Fruit fly (Drosophila melanogaster) whole organism, embryonic: ENCODE results near the gene foxo.
A peak's percentile ranks its signal among the peaks of the same experiment; 100 is the strongest.

Experiments
- BEAF-32 ChIP-seq: fragments of 200-800 bp; sonication (Bioruptor generic); optimal IDR thresholded peaks from 3 replicates; lab custom pipeline; 2017; ENCODE audit warnings: missing biosample characterization, missing genetic modification characterization, mild to moderate bottlenecking, moderate library complexity, missing genetic modification reagents
- BtbVII ChIP-seq: fragments of 200-800 bp; sonication (Bioruptor generic); optimal IDR thresholded peaks from 3 replicates; lab custom pipeline; 2017; ENCODE audit warnings: missing biosample characterization, mild to moderate bottlenecking, missing genetic modification characterization
- CG10366 ChIP-seq: fragments of 200-800 bp; sonication (Bioruptor generic); IDR thresholded peaks from 2 replicates; pipeline ENCODE4 v1.3.6; 2022; ENCODE audit warnings: missing biosample characterization, missing genetic modification characterization
- CG11085 ChIP-seq: fragments of 200-800 bp; sonication (Bioruptor generic); IDR thresholded peaks from 2 replicates; pipeline ENCODE4 v1.3.6; 2022; ENCODE audit warnings: missing biosample characterization, missing genetic modification characterization
- CG11247 ChIP-seq: fragments of 200-800 bp; sonication (Bioruptor generic); IDR thresholded peaks from 2 replicates; pipeline ENCODE4 v1.3.6; 2022; ENCODE audit warnings: missing biosample characterization, missing genetic modification characterization
- CG11398 ChIP-seq: fragments of 200-800 bp; sonication (Bioruptor generic); optimal IDR thresholded peaks from 2 replicates; lab custom pipeline; 2016; ENCODE audit warnings: missing biosample characterization, missing genetic modification characterization
- CG11723 ChIP-seq: fragments of 200-800 bp; sonication (Bioruptor generic); optimal IDR thresholded peaks from 2 replicates; lab custom pipeline; 2017; ENCODE audit warnings: missing biosample characterization, mild to moderate bottlenecking, missing genetic modification characterization
- CG12071 ChIP-seq: fragments of 200-800 bp; sonication (Bioruptor generic); optimal IDR thresholded peaks from 3 replicates; lab custom pipeline; 2018; ENCODE audit warnings: missing biosample characterization, mild to moderate bottlenecking, missing genetic modification characterization
- CG13123 ChIP-seq: fragments of 200-800 bp; sonication (Bioruptor generic); optimal IDR thresholded peaks from 2 replicates; lab custom pipeline; 2016; ENCODE audit warnings: missing biosample characterization, missing genetic modification characterization
- CG15073 ChIP-seq: fragments of 200-800 bp; sonication (Bioruptor generic); optimal IDR thresholded peaks from 2 replicates; lab custom pipeline; 2016; ENCODE audit warnings: missing biosample characterization, missing genetic modification characterization
- CG1647 ChIP-seq: fragments of 200-800 bp; sonication (Bioruptor generic); optimal IDR thresholded peaks from 3 replicates; lab custom pipeline; 2016; ENCODE audit warnings: missing biosample characterization, missing genetic modification characterization
- CG17385 ChIP-seq: fragments of 200-800 bp; sonication (Bioruptor generic); optimal IDR thresholded peaks from 3 replicates; lab custom pipeline; 2018; ENCODE audit warnings: missing biosample characterization, mild to moderate bottlenecking, missing genetic modification characterization
- CG17568 ChIP-seq: fragments of 200-800 bp; sonication (Bioruptor generic); optimal IDR thresholded peaks from 2 replicates; lab custom pipeline; 2018; ENCODE audit warnings: missing biosample characterization, mild to moderate bottlenecking, missing genetic modification characterization, moderate library complexity
- CG2129 ChIP-seq: fragments of 200-800 bp; sonication (Bioruptor generic); IDR thresholded peaks from 2 replicates; pipeline ENCODE4 v1.3.6; 2022; ENCODE audit warnings: missing biosample characterization, missing genetic modification characterization; ENCODE audit not compliant: partially characterized antibody
- CG2875 ChIP-seq: fragments of 200-800 bp; sonication (Bioruptor generic); optimal IDR thresholded peaks from 2 replicates; lab custom pipeline; 2017; ENCODE audit warnings: missing biosample characterization, mild to moderate bottlenecking, missing genetic modification characterization, missing genetic modification reagents
- CG2889 ChIP-seq: fragments of 200-800 bp; sonication (Bioruptor generic); IDR thresholded peaks from 3 replicates; pipeline ENCODE4 v1.3.6; 2022; ENCODE audit warnings: missing biosample characterization, missing genetic modification characterization
- CG30020 ChIP-seq: fragments of 200-800 bp; optimal IDR thresholded peaks from 2 replicates; lab custom pipeline; 2019; ENCODE audit warnings: missing biosample characterization, mild to moderate bottlenecking, missing genetic modification characterization, moderate library complexity
- CG31365 ChIP-seq: fragments of 200-800 bp; sonication (Bioruptor generic); optimal IDR thresholded peaks from 2 replicates; lab custom pipeline; 2018; ENCODE audit warnings: missing biosample characterization, mild to moderate bottlenecking, missing genetic modification characterization
- CG33557 ChIP-seq: fragments of 200-800 bp; sonication (Bioruptor generic); optimal IDR thresholded peaks from 2 replicates; lab custom pipeline; 2019; ENCODE audit warnings: missing biosample characterization, mild to moderate bottlenecking, missing genetic modification characterization, moderate library complexity
- CG4424 ChIP-seq: fragments of 200-800 bp; sonication (Bioruptor generic); optimal IDR thresholded peaks from 3 replicates; lab custom pipeline; 2016; ENCODE audit warnings: missing biosample characterization, missing genetic modification characterization
- CG5245 ChIP-seq: fragments of 200-800 bp; sonication (Bioruptor generic); optimal IDR thresholded peaks from 3 replicates; lab custom pipeline; 2016; ENCODE audit warnings: missing biosample characterization, missing genetic modification characterization
- CG6254 ChIP-seq: fragments of 200-800 bp; sonication (Bioruptor generic); optimal IDR thresholded peaks from 3 replicates; lab custom pipeline; 2017; ENCODE audit warnings: mild to moderate bottlenecking, missing biosample characterization, missing genetic modification reagents, missing genetic modification characterization
- CG8281 ChIP-seq: fragments of 200-800 bp; sonication (Bioruptor generic); optimal IDR thresholded peaks from 2 replicates; lab custom pipeline; 2018; ENCODE audit warnings: missing biosample characterization, mild to moderate bottlenecking, missing genetic modification characterization, moderate library complexity
- CG8924 ChIP-seq: fragments of 200-800 bp; optimal IDR thresholded peaks from 3 replicates; lab custom pipeline; 2019; ENCODE audit warnings: missing biosample characterization, mild to moderate bottlenecking, missing genetic modification characterization, moderate library complexity
- CG8944 ChIP-seq: fragments of 200-800 bp; sonication (Bioruptor generic); optimal IDR thresholded peaks from 3 replicates; lab custom pipeline; 2016; ENCODE audit warnings: missing biosample characterization, missing genetic modification characterization
- E2f2 ChIP-seq: fragments of 200-800 bp; sonication (Bioruptor generic); IDR thresholded peaks from 2 replicates; pipeline ENCODE4 v1.3.6; 2022; ENCODE audit warnings: missing biosample characterization, missing genetic modification characterization
- Hsf ChIP-seq: fragments of 200-800 bp; sonication (Bioruptor generic); optimal IDR thresholded peaks from 3 replicates; lab custom pipeline; 2016; ENCODE audit warnings: missing biosample characterization, missing genetic modification characterization
- MTF-1 ChIP-seq: fragments of 200-800 bp; sonication (Bioruptor generic); optimal IDR thresholded peaks from 2 replicates; lab custom pipeline; 2018; ENCODE audit warnings: missing biosample characterization, mild to moderate bottlenecking, missing genetic modification characterization, borderline replicate concordance
- NFAT ChIP-seq: fragments of 200-800 bp; sonication (Bioruptor generic); IDR thresholded peaks from 2 replicates; pipeline ENCODE4 v1.3.6; 2022; ENCODE audit warnings: missing biosample characterization, missing genetic modification characterization
- Ravus ChIP-seq: fragments of 200-800 bp; sonication (Bioruptor generic); IDR thresholded peaks from 2 replicates; pipeline ENCODE4 v1.3.6; 2022; ENCODE audit warnings: missing biosample characterization, missing genetic modification characterization
- Spps ChIP-seq: fragments of 200-800 bp; sonication (Bioruptor generic); optimal IDR thresholded peaks from 2 replicates; lab custom pipeline; 2018; ENCODE audit warnings: missing biosample characterization, mild to moderate bottlenecking, missing genetic modification characterization
- Stat92E ChIP-seq, 3 experiments: fragments of >200 bp in 2 of 3; fragments of 200-800 bp in 1 of 3; sonication (Bioruptor generic) in 1 of 3; optimal IDR thresholded peaks; 2 replicates each; lab custom pipeline; 2017 to 2019; ENCODE audit warnings: missing biosample characterization in 3 of 3, missing genetic modification characterization in 3 of 3, mild to moderate bottlenecking in 1 of 3, moderate library complexity in 1 of 3
- Tbp ChIP-seq: fragments of >200 bp; optimal IDR thresholded peaks from 2 replicates; lab custom pipeline; 2018; ENCODE audit warnings: missing biosample characterization, missing genetic modification characterization
- ara ChIP-seq: fragments of 200-800 bp; sonication (Bioruptor generic); IDR thresholded peaks from 2 replicates; pipeline ENCODE4 v1.3.6; 2022; ENCODE audit warnings: missing biosample characterization, missing genetic modification characterization
- bigmax ChIP-seq: fragments of 200-800 bp; sonication (Bioruptor generic); optimal IDR thresholded peaks from 2 replicates; lab custom pipeline; 2018; ENCODE audit warnings: missing biosample characterization, mild to moderate bottlenecking, missing genetic modification characterization
- cwo ChIP-seq: fragments of 200-800 bp; sonication (Bioruptor generic); optimal IDR thresholded peaks from 3 replicates; lab custom pipeline; 2017; ENCODE audit warnings: missing biosample characterization, missing genetic modification characterization, mild to moderate bottlenecking, moderate library complexity, missing genetic modification reagents
- fd3F ChIP-seq: fragments of 200-800 bp; sonication (Bioruptor generic); optimal IDR thresholded peaks from 2 replicates; lab custom pipeline; 2018; ENCODE audit warnings: missing biosample characterization, mild to moderate bottlenecking, missing genetic modification characterization, moderate library complexity
- hbn ChIP-seq: fragments of 200-800 bp; sonication (Bioruptor generic); IDR thresholded peaks from 2 replicates; pipeline ENCODE4 v1.3.6; 2022; ENCODE audit warnings: missing biosample characterization, missing genetic modification characterization; ENCODE audit not compliant: partially characterized antibody
- ind ChIP-seq: fragments of 200-800 bp; sonication (Bioruptor generic); optimal IDR thresholded peaks from 3 replicates; lab custom pipeline; 2016; ENCODE audit warnings: missing biosample characterization, missing genetic modification characterization
- ken ChIP-seq: fragments of 200-800 bp; sonication (Bioruptor generic); IDR thresholded peaks from 3 replicates; pipeline ENCODE4 v1.3.6; 2022; ENCODE audit warnings: missing biosample characterization, missing genetic modification characterization
- pb ChIP-seq: fragments of 200-800 bp; sonication (Bioruptor generic); optimal IDR thresholded peaks from 3 replicates; lab custom pipeline; 2016; ENCODE audit warnings: missing biosample characterization, missing genetic modification characterization
- pfk ChIP-seq: fragments of 200-800 bp; sonication (Bioruptor generic); optimal IDR thresholded peaks from 2 replicates; lab custom pipeline; 2018; ENCODE audit warnings: missing biosample characterization, mild to moderate bottlenecking, missing genetic modification characterization, moderate library complexity
- tio ChIP-seq: fragments of 200-800 bp; sonication (Bioruptor generic); optimal IDR thresholded peaks from 2 replicates; lab custom pipeline; 2017; ENCODE audit warnings: missing biosample characterization, missing genetic modification characterization, inconsistent platforms
- toy ChIP-seq: fragments of 200-800 bp; sonication (Bioruptor generic); IDR thresholded peaks from 2 replicates; pipeline ENCODE4 v1.3.6; 2022; ENCODE audit warnings: missing biosample characterization, missing genetic modification characterization
- trh ChIP-seq: fragments of 200-800 bp; sonication (Bioruptor generic); optimal IDR thresholded peaks from 2 replicates; lab custom pipeline; 2016; ENCODE audit warnings: missing biosample characterization, missing genetic modification characterization
- unpg ChIP-seq: fragments of 200-800 bp; sonication (Bioruptor generic); optimal IDR thresholded peaks from 3 replicates; lab custom pipeline; 2018; ENCODE audit warnings: missing biosample characterization, mild to moderate bottlenecking, missing genetic modification characterization, moderate library complexity
- usp ChIP-seq: fragments of >200 bp; optimal IDR thresholded peaks from 2 replicates; lab custom pipeline; 2017; ENCODE audit warnings: missing biosample characterization, missing genetic modification characterization
- vnd ChIP-seq: fragments of 200-800 bp; sonication (Bioruptor generic); IDR thresholded peaks from 3 replicates; pipeline ENCODE4 v1.3.6; 2022; ENCODE audit warnings: missing biosample characterization, missing genetic modification characterization; ENCODE audit not compliant: partially characterized antibody
- yki ChIP-seq: fragments of >200 bp; optimal IDR thresholded peaks from 3 replicates; lab custom pipeline; 2018

Gene foxo

dm6 chr3R:14053037-14053808 lies 3.5 kb upstream of the foxo start (continued):
- TF ChIP-seq CG33557 (GFP tag; lab: Kevin White, UChicago): peak; percentile 5
- peak; percentile 97 for TF ChIP-seq unpg
- TF ChIP-seq NFAT (GFP tag; lab: Robert Waterston, UW): peak; percentile 98
- peak; percentile 98 for TF ChIP-seq CG2889
- TF ChIP-seq MTF-1 (GFP tag; lab: Kevin White, UChicago): peak; percentile 93
- TF ChIP-seq Spps: peak; percentile 55
- peak; percentile 36 for TF ChIP-seq CG11398 (GFP tag; lab: Kevin White, UChicago)
- peak; percentile 94 for TF ChIP-seq CG11723 (GFP tag; lab: Kevin White, UChicago)
- peak; percentile 97 for TF ChIP-seq ken (GFP tag; lab: Robert Waterston, UW)
- TF ChIP-seq CG8924 (tag; lab: Kevin White, UChicago): peak; percentile 98
- peak; percentile 96 for TF ChIP-seq Ravus
- TF ChIP-seq CG10366 (GFP tag; lab: Robert Waterston, UW): peak; percentile 98
- no peak for TF ChIP-seq usp
- TF ChIP-seq CG8944 (GFP tag; lab: Kevin White, UChicago): peak; percentile 72
- peak; percentile 97 for TF ChIP-seq cwo (GFP tag; lab: Kevin White, UChicago)
- TF ChIP-seq Tbp (GFP tag; lab: Kevin White, UChicago): no peak
- TF ChIP-seq CG2129 (GFP tag; lab: Robert Waterston, UW): no peak
- TF ChIP-seq CG31365 (tag; lab: Kevin White, UChicago): peak; percentile 90
- TF ChIP-seq CG2875 (GFP tag; lab: Kevin White, UChicago): peak; percentile 94
- TF ChIP-seq Stat92E (GFP tag; optimal IDR thresholded peaks at IDR 0.05; lab: Kevin White, UChicago): no peak
- TF ChIP-seq CG11247 (GFP tag; lab: Robert Waterston, UW): peak; percentile 98
- TF ChIP-seq E2f2: peak; percentile 82
- TF ChIP-seq pb (GFP tag; lab: Kevin White, UChicago): peak; percentile 12
- peak; percentile 93 for TF ChIP-seq CG17385 (GFP tag; lab: Kevin White, UChicago)
- TF ChIP-seq ara (GFP tag; lab: Robert Waterston, UW): peak; percentile 95
- peak; percentile 94 for TF ChIP-seq CG5245 (GFP tag; lab: Kevin White, UChicago)
- peak; percentile 95 for TF ChIP-seq CG4424
- TF ChIP-seq BtbVII (GFP tag; lab: Kevin White, UChicago): peak; percentile 97
- peak; percentile 59 for TF ChIP-seq CG15073
- TF ChIP-seq CG12071 (GFP tag; lab: Kevin White, UChicago): peak; percentile 96
- no peak for TF ChIP-seq yki (lab: Kevin White, UChicago)
- TF ChIP-seq toy (GFP tag; lab: Robert Waterston, UW): peak; percentile 96
- peak; percentile 73 for TF ChIP-seq bigmax
- TF ChIP-seq CG13123 (GFP tag; lab: Kevin White, UChicago): peak; percentile 92
- no peak for TF ChIP-seq hbn (GFP tag; lab: Robert Waterston, UW)
- TF ChIP-seq pfk (GFP tag; lab: Kevin White, UChicago): no peak
- TF ChIP-seq vnd (GFP tag; lab: Robert Waterston, UW): no peak
- peak; percentile 66 for TF ChIP-seq CG30020 (tag; lab: Kevin White, UChicago)
- peak; percentile 94 for TF ChIP-seq trh (GFP tag; lab: Kevin White, UChicago)
- TF ChIP-seq CG1647 (GFP tag; lab: Kevin White, UChicago): peak; percentile 90
- TF ChIP-seq CG8281 (tag; lab: Kevin White, UChicago): peak; percentile 88
- peak; percentile 90 for TF ChIP-seq CG6254
- peak; percentile 95 for TF ChIP-seq CG17568 (GFP tag; lab: Kevin White, UChicago)
- peak; percentile 92 for TF ChIP-seq tio (GFP tag; lab: Kevin White, UChicago)
- TF ChIP-seq fd3F (GFP tag; lab: Kevin White, UChicago): peak; percentile 98
- TF ChIP-seq Hsf (GFP tag; lab: Kevin White, UChicago): peak; percentile 87
- TF ChIP-seq CG11085: peak; percentile 97
- TF ChIP-seq ind (GFP tag; lab: Kevin White, UChicago): peak; percentile 97
- TF ChIP-seq BEAF-32 (GFP tag; lab: Kevin White, UChicago): peak; percentile 20
